Fruit fly (Drosophila melanogaster): ENCODE measurements around the gene robo2.

dm6 chr2L:1458584-1459203 is 38.4 kb upstream of the robo2 start:
- peak; percentile 75 for TF ChIP-seq spab (GFP tag; optimal IDR thresholded peaks at IDR 0.05)
- peak; percentile 55 for TF ChIP-seq Lpt (GFP tag; optimal IDR thresholded peaks at IDR 0.05)
- TF ChIP-seq Sox102F (GFP tag; optimal IDR thresholded peaks at IDR 0.05), result no peak
- peak; percentile 76 for TF ChIP-seq CG10669 (GFP tag; optimal IDR thresholded peaks at IDR 0.05)
- peak; percentile 56 for TF ChIP-seq Gug (GFP tag; IDR thresholded peaks at IDR 0.05)
- peak; percentile 29 for TF ChIP-seq CG8632 (GFP tag; optimal IDR thresholded peaks at IDR 0.05)
- peak; percentile 70 for TF ChIP-seq OdsH (GFP tag; optimal IDR thresholded peaks at IDR 0.05)
- TF ChIP-seq salr (GFP tag; optimal IDR thresholded peaks at IDR 0.05), result peak; percentile 55 to 65
- TF ChIP-seq Hr4 (GFP tag; optimal IDR thresholded peaks at IDR 0.05), result peak; percentile 46
- TF ChIP-seq topi (GFP tag; optimal IDR thresholded peaks at IDR 0.05), result peak; percentile 39
